Worm (Caenorhabditis elegans) whole organism, L2 larva: ENCODE data around the gene srg-40.

Source experiments
- C34F6.9 ChIP-seq: fragments of 150-350 bp; optimal IDR thresholded peaks from 2 replicates; lab custom pipeline; 2014; ENCODE audit warnings: missing biosample characterization, missing genetic modification characterization
- F13H6.1 ChIP-seq: sonication (generic microtip); optimal IDR thresholded peaks from 2 replicates; lab custom pipeline; 2016; ENCODE audit warnings: missing genetic modification characterization, missing compliant biosample characterization
- ZK546.5 ChIP-seq: sonication (generic microtip); optimal IDR thresholded peaks from 2 replicates; lab custom pipeline; 2017; ENCODE audit warnings: missing biosample characterization, missing genetic modification characterization
- alr-1 ChIP-seq: fragments of 150-350 bp; optimal IDR thresholded peaks from 2 replicates; lab custom pipeline; 2014; ENCODE audit warnings: missing biosample characterization, missing genetic modification characterization
- aly-2 ChIP-seq: fragments of 150-350 bp; optimal IDR thresholded peaks from 2 replicates; lab custom pipeline; 2014; ENCODE audit warnings: missing biosample characterization, missing genetic modification characterization
- ama-1 ChIP-seq: fragments of 150-350 bp; optimal IDR thresholded peaks from 2 replicates; lab custom pipeline; 2018; ENCODE audit warnings: inconsistent platforms
- blmp-1 ChIP-seq: sonication (generic microtip); optimal IDR thresholded peaks from 2 replicates; lab custom pipeline; 2017; ENCODE audit warnings: missing genetic modification characterization, mild to moderate bottlenecking, missing compliant biosample characterization, antibody characterized with exemption, moderate library complexity; ENCODE audit not compliant: insufficient read depth
- crh-2 ChIP-seq: sonication (generic microtip); optimal IDR thresholded peaks from 2 replicates; lab custom pipeline; 2017; ENCODE audit warnings: missing biosample characterization, missing genetic modification characterization
- dmd-4 ChIP-seq: sonication (generic microtip); optimal IDR thresholded peaks from 2 replicates; lab custom pipeline; 2017; ENCODE audit warnings: missing biosample characterization, missing genetic modification characterization
- egl-27 ChIP-seq: sonication (generic microtip); optimal IDR thresholded peaks from 3 replicates; lab custom pipeline; 2017; ENCODE audit warnings: missing biosample characterization, missing genetic modification reagents, missing genetic modification characterization
- elt-1 ChIP-seq: fragments of 150-350 bp; optimal IDR thresholded peaks from 2 replicates; lab custom pipeline; 2014; ENCODE audit warnings: missing biosample characterization, missing genetic modification characterization
- elt-3 ChIP-seq: sonication (generic microtip); optimal IDR thresholded peaks from 2 replicates; lab custom pipeline; 2017; ENCODE audit warnings: missing biosample characterization, missing genetic modification characterization
- gmeb-1 ChIP-seq: fragments of 150-350 bp; optimal IDR thresholded peaks from 2 replicates; lab custom pipeline; 2014; ENCODE audit warnings: missing biosample characterization, missing genetic modification characterization
- lin-11 ChIP-seq: fragments of 150-350 bp; sonication (generic microtip); optimal IDR thresholded peaks from 2 replicates; lab custom pipeline; 2014; ENCODE audit warnings: missing biosample characterization, missing genetic modification characterization, inconsistent platforms, mixed read lengths
- lin-13 ChIP-seq: fragments of 150-350 bp; optimal IDR thresholded peaks from 2 replicates; lab custom pipeline; 2014; ENCODE audit warnings: missing biosample characterization, missing genetic modification reagents, missing genetic modification characterization
- lin-39 ChIP-seq: fragments of 150-350 bp; optimal IDR thresholded peaks from 2 replicates; lab custom pipeline; 2014; ENCODE audit warnings: missing biosample characterization, missing genetic modification reagents, missing genetic modification characterization
- lsy-2 ChIP-seq, 2 experiments: fragments of 150-350 bp in 1 of 2; sonication (generic microtip) in 1 of 2; optimal IDR thresholded peaks; 2 replicates each; lab custom pipeline; 2014 to 2017; ENCODE audit warnings: missing biosample characterization in 2 of 2, missing genetic modification characterization in 2 of 2
- mab-5 ChIP-seq: fragments of 150-350 bp; optimal IDR thresholded peaks from 2 replicates; lab custom pipeline; 2014; ENCODE audit warnings: missing biosample characterization, missing genetic modification characterization
- mbf-1 ChIP-seq: sonication (generic microtip); optimal IDR thresholded peaks from 2 replicates; lab custom pipeline; 2017; ENCODE audit warnings: missing biosample characterization, missing genetic modification characterization
- mdl-1 ChIP-seq, 2 experiments: fragments of 150-350 bp in 1 of 2; sonication (generic microtip) in 1 of 2; optimal IDR thresholded peaks; 2 replicates each; lab custom pipeline; 2017; ENCODE audit warnings: missing biosample characterization in 2 of 2, missing genetic modification characterization in 2 of 2
- nhr-10 ChIP-seq: sonication (generic microtip); optimal IDR thresholded peaks from 2 replicates; lab custom pipeline; 2017; ENCODE audit warnings: missing biosample characterization, missing genetic modification characterization
- nhr-11 ChIP-seq: fragments of 150-350 bp; optimal IDR thresholded peaks from 2 replicates; lab custom pipeline; 2014; ENCODE audit warnings: missing biosample characterization, missing genetic modification characterization
- nhr-12 ChIP-seq: fragments of 150-350 bp; optimal IDR thresholded peaks from 2 replicates; lab custom pipeline; 2014; ENCODE audit warnings: missing biosample characterization, missing genetic modification characterization
- nhr-21 ChIP-seq: fragments of 150-350 bp; optimal IDR thresholded peaks from 2 replicates; lab custom pipeline; 2014; ENCODE audit warnings: missing biosample characterization, missing genetic modification characterization
- nhr-23 ChIP-seq: fragments of 150-350 bp; optimal IDR thresholded peaks from 2 replicates; lab custom pipeline; 2014; ENCODE audit warnings: missing biosample characterization, missing genetic modification reagents, missing genetic modification characterization
- nhr-6 ChIP-seq: fragments of 150-350 bp; optimal IDR thresholded peaks from 2 replicates; lab custom pipeline; 2014; ENCODE audit warnings: missing biosample characterization, missing genetic modification characterization
- sem-4 ChIP-seq: fragments of 150-350 bp; optimal IDR thresholded peaks from 2 replicates; lab custom pipeline; 2014; ENCODE audit warnings: missing biosample characterization, missing genetic modification reagents, missing genetic modification characterization
- skn-1 ChIP-seq: sonication (generic microtip); optimal IDR thresholded peaks from 2 replicates; lab custom pipeline; 2017; ENCODE audit warnings: missing biosample characterization, missing genetic modification characterization
- sma-3 ChIP-seq: sonication (generic microtip); optimal IDR thresholded peaks from 2 replicates; lab custom pipeline; 2016; ENCODE audit warnings: missing genetic modification reagents, missing genetic modification characterization, missing compliant biosample characterization
- snpc-4 ChIP-seq: fragments of 150-350 bp; optimal IDR thresholded peaks from 2 replicates; lab custom pipeline; 2014; ENCODE audit warnings: missing biosample characterization, missing genetic modification characterization
- ztf-1 ChIP-seq: fragments of 200-800 bp; sonication (Bioruptor generic); conservative IDR thresholded peaks from 2 replicates; pipeline ENCODE4 v1.3.6; 2022; ENCODE audit warnings: missing genetic modification characterization, missing compliant biosample characterization
- ztf-11 ChIP-seq: sonication (generic microtip); optimal IDR thresholded peaks from 2 replicates; lab custom pipeline; 2017; ENCODE audit warnings: missing biosample characterization, missing genetic modification characterization
- ztf-4 ChIP-seq: fragments of 150-350 bp; optimal IDR thresholded peaks from 2 replicates; lab custom pipeline; 2014; ENCODE audit warnings: missing biosample characterization, missing genetic modification characterization

srg-40 gene

DNA sequence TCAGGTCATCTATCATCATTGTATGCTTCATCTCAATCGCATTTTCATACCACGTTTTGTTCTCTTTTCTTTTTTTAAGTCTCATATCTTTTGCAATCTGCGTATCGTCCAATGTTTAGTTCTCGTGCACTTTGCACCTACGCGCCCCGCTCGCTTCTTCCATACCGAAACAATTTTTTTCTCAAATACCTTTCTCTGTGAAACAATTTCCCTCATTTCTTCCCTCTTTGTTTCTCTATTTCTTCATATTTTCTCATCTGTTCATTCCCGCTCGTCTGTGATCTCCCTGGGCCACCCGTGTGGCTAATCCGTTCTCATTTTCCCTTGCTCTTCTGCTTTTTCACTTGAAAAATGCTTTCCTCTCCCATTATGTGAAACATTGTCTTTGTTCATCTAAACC, 24.0 kb downstream of the srg-40 start (continued):
- TF ChIP-seq nhr-11 (tag; lab: Kevin White, UChicago) (no peak), gmeb-1 (no peak), lin-13 (GFP tag; lab: Kevin White, UChicago) (no peak), alr-1 (tag; lab: Kevin White, UChicago) (no peak), crh-2 (tag; lab: Kevin White, UChicago) (no peak), ama-1 (no peak), ztf-1 (GFP tag; lab: Robert Waterston, UW) (no peak), nhr-12 (tag; lab: Kevin White, UChicago) (no peak), mdl-1 (tag; optimal IDR thresholded peaks at IDR 0.05; lab: Kevin White, UChicago) (no peak), elt-3 (tag; lab: Kevin White, UChicago) (no peak), dmd-4 (tag; lab: Kevin White, UChicago) (no peak)
- TF ChIP-seq, all 48 proteins: peak for 7

ce11 chrV:11134296-11134695, 30.1 kb downstream of the srg-40 start, which contains the start of gene glb-3:
TSS of gene glb-3 (plus strand) at chrV:11134596.
- TF ChIP-seq sem-4 = no peak
- no peak for TF ChIP-seq lin-13 (GFP tag; lab: Kevin White, UChicago)

DNA sequence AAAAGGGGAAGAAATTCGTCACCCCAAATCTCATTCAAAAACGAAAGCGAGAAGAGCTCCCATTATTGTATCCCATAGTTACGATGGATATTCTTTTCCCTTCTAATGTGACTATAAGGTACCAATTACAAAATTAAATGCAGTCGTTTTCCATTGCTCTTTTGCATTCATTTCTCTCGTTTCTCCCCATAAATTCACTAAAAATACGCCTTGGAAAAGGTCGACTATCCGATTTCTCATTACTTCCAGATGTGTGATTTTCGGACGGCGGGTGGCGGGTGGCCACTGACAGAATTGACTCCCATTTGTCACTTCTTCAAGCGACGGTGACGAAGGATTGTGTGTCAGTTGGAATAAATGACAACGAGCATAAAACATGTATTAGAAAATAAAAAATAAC, 30.9 kb downstream of the srg-40 start:
- no peak for TF ChIP-seq elt-1 (tag; lab: Kevin White, UChicago)
- no peak for TF ChIP-seq gmeb-1
- no peak for TF ChIP-seq ZK546.5
- TF ChIP-seq blmp-1 (tag; lab: Kevin White, UChicago) = no peak

ce11 chrV:11131801-11132200, 32.6 kb downstream of the srg-40 start:
- TF ChIP-seq mab-5 (no peak), gmeb-1 (no peak), lin-11 (tag; lab: Kevin White, UChicago) (no peak), lin-39 (tag; lab: Kevin White, UChicago) (no peak), ama-1 (no peak), ZK546.5 (no peak), ztf-1 (GFP tag; lab: Robert Waterston, UW) (no peak), C34F6.9 (tag; lab: Kevin White, UChicago) (no peak), F13H6.1 (no peak), elt-3 (tag; lab: Kevin White, UChicago) (no peak), mbf-1 (tag; lab: Kevin White, UChicago) (no peak), aly-2 (tag; lab: Kevin White, UChicago) (no peak), nhr-10 (no peak), ztf-11 (tag; lab: Kevin White, UChicago) (no peak), blmp-1 (tag; lab: Kevin White, UChicago) (no peak), nhr-23 (tag; lab: Kevin White, UChicago) (no peak), skn-1 (tag; lab: Kevin White, UChicago) (no peak), lsy-2 (tag; optimal IDR thresholded peaks at IDR 0.05; lab: Kevin White, UChicago) (no peak)

- no peak for TF ChIP-seq F13H6.1
- no peak for TF ChIP-seq lin-11 (tag; lab: Kevin White, UChicago)
- TF ChIP-seq elt-3 (tag; lab: Kevin White, UChicago) = no peak
- no peak for TF ChIP-seq nhr-21 (tag; lab: Kevin White, UChicago)
- no peak for TF ChIP-seq snpc-4 (tag; lab: Kevin White, UChicago)
- no peak for TF ChIP-seq ztf-4
- TF ChIP-seq nhr-23 (tag; lab: Kevin White, UChicago) = no peak
- no peak for TF ChIP-seq nhr-6
- no peak for TF ChIP-seq lsy-2 (tag; optimal IDR thresholded peaks at IDR 0.05; lab: Kevin White, UChicago)
- TF ChIP-seq skn-1 (tag; lab: Kevin White, UChicago) = no peak
- no peak for TF ChIP-seq ZK546.5
- no peak for TF ChIP-seq crh-2 (tag; lab: Kevin White, UChicago)
- no peak for TF ChIP-seq blmp-1 (tag; lab: Kevin White, UChicago)
- TF ChIP-seq, all 48 proteins: peak for 0
These were observed 37.2 kb downstream of the srg-40 start, which contains the start of gene jmjd-5 for ce11 chrV:11127197-11127596. TSS of gene jmjd-5 (plus strand) at chrV:11127497.

ce11 chrV:11124922-11125321, 39.5 kb downstream of the srg-40 start, which contains the start of gene C06H2.2:
TSS of gene C06H2.2 (plus strand) at chrV:11125222.
- TF ChIP-seq sma-3 (GFP tag; lab: Kevin White, UChicago) (no peak), lsy-2 (tag; optimal IDR thresholded peaks at IDR 0.05; lab: Kevin White, UChicago) (no peak), F13H6.1 (no peak), nhr-11 (tag; lab: Kevin White, UChicago) (no peak), egl-27 (tag; lab: Kevin White, UChicago) (no peak)
- TF ChIP-seq, all 48 proteins: peak for 0
